Fruit fly (Drosophila melanogaster) whole organism, prepupa: Measurements from ENCODE around the gene CG42394.

Experiments used
- CG10631 ChIP-seq: fragments of 200-800 bp; sonication (Bioruptor generic); optimal IDR thresholded peaks from 2 replicates; lab custom pipeline; 2016; ENCODE audit warnings: missing biosample characterization, missing genetic modification characterization
- CG10669 ChIP-seq: fragments of 200-800 bp; sonication (Bioruptor generic); optimal IDR thresholded peaks from 3 replicates; lab custom pipeline; 2018; ENCODE audit warnings: missing biosample characterization, mild to moderate bottlenecking, missing genetic modification characterization, moderate library complexity
- CG11294 ChIP-seq: fragments of 200-800 bp; sonication (Bioruptor generic); IDR thresholded peaks from 2 replicates; pipeline ENCODE4 v1.3.6; 2022; ENCODE audit warnings: missing biosample characterization, missing genetic modification characterization
- CG11902 ChIP-seq: fragments of 200-800 bp; sonication (Bioruptor generic); optimal IDR thresholded peaks from 3 replicates; lab custom pipeline; 2016; ENCODE audit warnings: missing biosample characterization, missing genetic modification characterization
- CG1621 ChIP-seq: fragments of 200-800 bp; sonication (Bioruptor generic); optimal IDR thresholded peaks from 3 replicates; lab custom pipeline; 2018; ENCODE audit warnings: missing biosample characterization, mild to moderate bottlenecking, missing genetic modification characterization
- CG3032 ChIP-seq: fragments of 200-800 bp; optimal IDR thresholded peaks from 2 replicates; lab custom pipeline; 2019; ENCODE audit warnings: missing biosample characterization, mild to moderate bottlenecking, missing genetic modification characterization, moderate library complexity
- CG31627 ChIP-seq: fragments of 200-800 bp; sonication (Bioruptor generic); optimal IDR thresholded peaks from 3 replicates; lab custom pipeline; 2016; ENCODE audit warnings: missing biosample characterization, missing genetic modification characterization
- CG34406 ChIP-seq: fragments of 200-800 bp; sonication (Bioruptor generic); optimal IDR thresholded peaks from 3 replicates; lab custom pipeline; 2016; ENCODE audit warnings: missing biosample characterization, missing genetic modification characterization
- CG4318 ChIP-seq: fragments of 200-800 bp; sonication (Bioruptor generic); optimal IDR thresholded peaks from 3 replicates; lab custom pipeline; 2017; ENCODE audit warnings: missing biosample characterization, mild to moderate bottlenecking, missing genetic modification characterization
- CG6163 ChIP-seq: fragments of 200-800 bp; sonication (Bioruptor generic); IDR thresholded peaks from 3 replicates; pipeline ENCODE4 v1.3.6; 2022; ENCODE audit warnings: missing biosample characterization, missing genetic modification characterization
- CG6808 ChIP-seq: fragments of 200-800 bp; sonication (Bioruptor generic); optimal IDR thresholded peaks from 3 replicates; lab custom pipeline; 2017; ENCODE audit warnings: missing biosample characterization, missing genetic modification characterization, mild to moderate bottlenecking, moderate library complexity, missing genetic modification reagents
- CG6854 ChIP-seq: fragments of 200-800 bp; sonication (Bioruptor generic); optimal IDR thresholded peaks from 2 replicates; lab custom pipeline; 2017; ENCODE audit warnings: missing biosample characterization, mild to moderate bottlenecking, missing genetic modification characterization
- CG7368 ChIP-seq: fragments of 200-800 bp; sonication (Bioruptor generic); optimal IDR thresholded peaks from 3 replicates; lab custom pipeline; 2016; ENCODE audit warnings: missing biosample characterization, missing genetic modification characterization
- CG8119 ChIP-seq: fragments of 200-800 bp; sonication (Bioruptor generic); IDR thresholded peaks from 3 replicates; pipeline ENCODE4 v1.3.6; 2022; ENCODE audit warnings: missing biosample characterization, missing genetic modification characterization
- CG8319 ChIP-seq: fragments of 200-800 bp; sonication (Bioruptor generic); optimal IDR thresholded peaks from 3 replicates; lab custom pipeline; 2016; ENCODE audit warnings: missing biosample characterization, missing genetic modification characterization
- CG8632 ChIP-seq: fragments of 200-800 bp; sonication (Bioruptor generic); optimal IDR thresholded peaks from 3 replicates; lab custom pipeline; 2016; ENCODE audit warnings: missing biosample characterization, missing genetic modification characterization
- Eip75B ChIP-seq: fragments of 200-800 bp; sonication (Bioruptor generic); optimal IDR thresholded peaks from 3 replicates; lab custom pipeline; 2016; ENCODE audit warnings: missing biosample characterization, missing genetic modification characterization
- Eip78C ChIP-seq: fragments of 200-800 bp; sonication (Bioruptor generic); peaks from one replicate; lab custom pipeline; 2016; ENCODE audit warnings: missing biosample characterization, missing genetic modification characterization
- Ets96B ChIP-seq: fragments of 200-800 bp; optimal IDR thresholded peaks from 2 replicates; lab custom pipeline; 2019; ENCODE audit warnings: missing biosample characterization, mild to moderate bottlenecking, missing genetic modification characterization, moderate library complexity
- Gug ChIP-seq: fragments of 200-800 bp; sonication (Bioruptor generic); IDR thresholded peaks from 2 replicates; pipeline ENCODE4 v1.3.6; 2022; ENCODE audit warnings: missing biosample characterization, missing genetic modification characterization
- Hr39 ChIP-seq: fragments of 200-800 bp; sonication (Bioruptor generic); optimal IDR thresholded peaks from 2 replicates; lab custom pipeline; 2016; ENCODE audit warnings: missing biosample characterization, missing genetic modification characterization
- Hr4 ChIP-seq: fragments of 200-800 bp; sonication (Bioruptor generic); optimal IDR thresholded peaks from 3 replicates; lab custom pipeline; 2016; ENCODE audit warnings: missing biosample characterization, missing genetic modification characterization
- Lpt ChIP-seq: fragments of 200-800 bp; sonication (Bioruptor generic); optimal IDR thresholded peaks from 3 replicates; lab custom pipeline; 2016; ENCODE audit warnings: missing biosample characterization, missing genetic modification characterization
- Met ChIP-seq: fragments of 200-800 bp; sonication (Bioruptor generic); optimal IDR thresholded peaks from 3 replicates; lab custom pipeline; 2016; ENCODE audit warnings: missing biosample characterization, missing genetic modification characterization
- OdsH ChIP-seq: fragments of 200-800 bp; sonication (Bioruptor generic); optimal IDR thresholded peaks from 3 replicates; lab custom pipeline; 2016; ENCODE audit warnings: missing biosample characterization, missing genetic modification characterization
- Smox ChIP-seq: fragments of 200-800 bp; sonication (Bioruptor generic); optimal IDR thresholded peaks from 3 replicates; lab custom pipeline; 2016; ENCODE audit warnings: missing biosample characterization, missing genetic modification characterization
- Sox102F ChIP-seq: fragments of 200-800 bp; sonication (Bioruptor generic); optimal IDR thresholded peaks from 2 replicates; lab custom pipeline; 2016; ENCODE audit warnings: missing biosample characterization, mild to moderate bottlenecking, missing genetic modification characterization
- Sox14 ChIP-seq: fragments of 200-800 bp; sonication (Bioruptor generic); optimal IDR thresholded peaks from 3 replicates; lab custom pipeline; 2016; ENCODE audit warnings: missing biosample characterization, missing genetic modification characterization
- Sox15 ChIP-seq: fragments of 200-800 bp; sonication (Bioruptor generic); optimal IDR thresholded peaks from 3 replicates; lab custom pipeline; 2016; ENCODE audit warnings: missing biosample characterization, missing genetic modification characterization
- acj6 ChIP-seq: fragments of 200-800 bp; sonication (Bioruptor generic); optimal IDR thresholded peaks from 3 replicates; lab custom pipeline; 2016; ENCODE audit warnings: missing biosample characterization, missing genetic modification characterization
- cyc ChIP-seq: fragments of 200-800 bp; sonication (Bioruptor generic); optimal IDR thresholded peaks from 3 replicates; lab custom pipeline; 2016; ENCODE audit warnings: missing biosample characterization, missing genetic modification characterization
- dac ChIP-seq: fragments of 200-800 bp; sonication (Bioruptor generic); optimal IDR thresholded peaks from 2 replicates; lab custom pipeline; 2017; ENCODE audit warnings: missing biosample characterization, mild to moderate bottlenecking, missing genetic modification characterization
- dsx ChIP-seq: fragments of 200-800 bp; optimal IDR thresholded peaks from 3 replicates; lab custom pipeline; 2019; ENCODE audit warnings: missing biosample characterization, mild to moderate bottlenecking, missing genetic modification characterization, moderate library complexity; ENCODE audit not compliant: poor library complexity, severe bottlenecking
- esn ChIP-seq: fragments of 200-800 bp; sonication (Bioruptor generic); optimal IDR thresholded peaks from 2 replicates; lab custom pipeline; 2016; ENCODE audit warnings: missing biosample characterization, mild to moderate bottlenecking, missing genetic modification characterization, moderate library complexity
- fd59A ChIP-seq: fragments of 200-800 bp; sonication (Bioruptor generic); optimal IDR thresholded peaks from 2 replicates; lab custom pipeline; 2017; ENCODE audit warnings: missing biosample characterization, mild to moderate bottlenecking, missing genetic modification characterization, missing genetic modification reagents
- fd85E ChIP-seq: fragments of 200-800 bp; sonication (Bioruptor generic); optimal IDR thresholded peaks from 3 replicates; lab custom pipeline; 2016; ENCODE audit warnings: missing biosample characterization, missing genetic modification characterization
- fkh ChIP-seq: fragments of 200-800 bp; sonication (Bioruptor generic); optimal IDR thresholded peaks from 3 replicates; lab custom pipeline; 2017; ENCODE audit warnings: missing biosample characterization, mild to moderate bottlenecking, missing genetic modification characterization, moderate library complexity
- lz ChIP-seq: fragments of 200-800 bp; sonication (Bioruptor generic); optimal IDR thresholded peaks from 3 replicates; lab custom pipeline; 2016; ENCODE audit warnings: missing biosample characterization, missing genetic modification characterization
- salr ChIP-seq, 2 experiments: fragments of 200-800 bp; sonication (Bioruptor generic); optimal IDR thresholded peaks; 3 replicates each; lab custom pipeline; 2016 to 2018; ENCODE audit warnings: missing biosample characterization in 2 of 2, missing genetic modification characterization in 2 of 2, mild to moderate bottlenecking in 1 of 2
- spab ChIP-seq: fragments of 200-800 bp; sonication (Bioruptor generic); optimal IDR thresholded peaks from 2 replicates; lab custom pipeline; 2017; ENCODE audit warnings: missing biosample characterization, mild to moderate bottlenecking, missing genetic modification characterization, missing genetic modification reagents
- svp ChIP-seq: fragments of 200-800 bp; sonication (Bioruptor generic); peaks from one replicate; lab custom pipeline; 2016; ENCODE audit warnings: missing biosample characterization, missing genetic modification characterization
- topi ChIP-seq: fragments of 200-800 bp; sonication (Bioruptor generic); optimal IDR thresholded peaks from 3 replicates; lab custom pipeline; 2016; ENCODE audit warnings: missing biosample characterization, missing genetic modification characterization

The CG42394 gene

dm6 chr3R:10886462-10887315 is 37.1 kb downstream of the CG42394 start (continued):
- TF ChIP-seq Sox14 (GFP tag; lab: Kevin White, UChicago) (peak; percentile 85), cyc (GFP tag; lab: Kevin White, UChicago) (peak; percentile 91), fd85E (GFP tag; lab: Kevin White, UChicago) (peak; percentile 80), dsx (GFP tag; lab: Kevin White, UChicago) (peak; percentile 62), Eip75B (GFP tag; lab: Kevin White, UChicago) (peak; percentile 94), fd59A (GFP tag; lab: Kevin White, UChicago) (peak; percentile 81), acj6 (GFP tag; lab: Kevin White, UChicago) (peak; percentile 89), CG6163 (GFP tag; lab: Robert Waterston, UW) (peak; percentile 92), topi (GFP tag; lab: Kevin White, UChicago) (peak; percentile 93), CG10631 (GFP tag; lab: Kevin White, UChicago) (peak; percentile 87), Hr4 (peak; percentile 94), Sox102F (GFP tag; lab: Kevin White, UChicago) (peak; percentile 93), Hr39 (GFP tag; lab: Kevin White, UChicago) (peak; percentile 91), OdsH (peak; percentile 93), esn (GFP tag; lab: Kevin White, UChicago) (peak; percentile 94), dac (peak; percentile 82), CG10669 (GFP tag; lab: Kevin White, UChicago) (peak; percentile 72), Ets96B (tag; lab: Kevin White, UChicago) (peak; percentile 81), Smox (GFP tag; lab: Kevin White, UChicago) (peak; percentile 92), CG7368 (GFP tag; lab: Kevin White, UChicago) (peak; percentile 80), svp (GFP tag; lab: Kevin White, UChicago) (peak; percentile 98), Sox15 (GFP tag; lab: Kevin White, UChicago) (peak; percentile 84), CG11294 (GFP tag; lab: Robert Waterston, UW) (peak; percentile 83), Eip78C (GFP tag; lab: Kevin White, UChicago) (peak; percentile 98), CG8632 (GFP tag; lab: Kevin White, UChicago) (peak; percentile 88), salr (GFP tag; optimal IDR thresholded peaks at IDR 0.05; lab: Kevin White, UChicago) (peak; percentile 45 to 79), fkh (peak; percentile 71), spab (GFP tag; lab: Kevin White, UChicago) (peak; percentile 86)
- TF ChIP-seq, all 60 proteins: peak for 59

- TF ChIP-seq svp (GFP tag; lab: Kevin White, UChicago): peak; percentile 52
- TF ChIP-seq CG6854 (GFP tag; lab: Kevin White, UChicago): no peak
These were observed 38.6 kb downstream of the CG42394 start for dm6 chr3R:10888300-10888632.

- peak; percentile 34 for TF ChIP-seq Hr4
- TF ChIP-seq fd85E (GFP tag; lab: Kevin White, UChicago): peak; percentile 60
- peak; percentile 25 for TF ChIP-seq OdsH
- peak; percentile 62 for TF ChIP-seq CG3032 (tag; lab: Kevin White, UChicago)
- TF ChIP-seq cyc (GFP tag; lab: Kevin White, UChicago): peak; percentile 38
- TF ChIP-seq CG8119 (GFP tag; lab: Robert Waterston, UW): peak; percentile 63; the same call in 2 of the 3 replicates
- no peak for TF ChIP-seq CG8632 (GFP tag; lab: Kevin White, UChicago)
- TF ChIP-seq CG11902 (GFP tag; lab: Kevin White, UChicago): no peak
- peak; percentile 39 for TF ChIP-seq dsx (GFP tag; lab: Kevin White, UChicago)
- TF ChIP-seq fd59A (GFP tag; lab: Kevin White, UChicago): no peak
- peak; percentile 14 for TF ChIP-seq Sox102F (GFP tag; lab: Kevin White, UChicago)
- TF ChIP-seq CG11294 (GFP tag; lab: Robert Waterston, UW): no peak
- TF ChIP-seq fkh: no peak
- TF ChIP-seq Met: peak; percentile 29
- no peak for TF ChIP-seq CG34406
- TF ChIP-seq Gug (GFP tag; lab: Robert Waterston, UW): 0 out of 2 replicates have a peak, but pooled peaks have one; percentile 19
- peak; percentile 3 for TF ChIP-seq CG31627 (GFP tag; lab: Kevin White, UChicago)
- TF ChIP-seq Lpt (GFP tag; lab: Kevin White, UChicago): peak; percentile 31
- TF ChIP-seq spab (GFP tag; lab: Kevin White, UChicago): peak; percentile 81
- peak; percentile 95 for TF ChIP-seq CG6808 (GFP tag; lab: Kevin White, UChicago)
- no peak for TF ChIP-seq CG8319 (GFP tag; lab: Kevin White, UChicago)
- TF ChIP-seq CG1621 (tag; lab: Kevin White, UChicago): peak; percentile 63
- TF ChIP-seq Hr39 (GFP tag; lab: Kevin White, UChicago): peak; percentile 19
- TF ChIP-seq CG4318 (GFP tag; lab: Kevin White, UChicago): no peak
- peak; percentile 35 for TF ChIP-seq CG10631 (GFP tag; lab: Kevin White, UChicago)
- peak; percentile 21 for TF ChIP-seq lz (GFP tag; lab: Kevin White, UChicago)
These were observed 39.3 kb downstream of the CG42394 start for dm6 chr3R:10888633-10889519.
